Fruit fly (Drosophila melanogaster) whole organism, prepupa: ENCODE data around the gene CG3690.

Experiments
- Blimp-1 ChIP-seq: fragments of 200-800 bp; sonication (Bioruptor generic); optimal IDR thresholded peaks from 3 replicates; lab custom pipeline; 2017; ENCODE audit warnings: missing biosample characterization, missing genetic modification characterization, mild to moderate bottlenecking, moderate library complexity, missing genetic modification reagents
- CG16779 ChIP-seq: fragments of 200-800 bp; sonication (Bioruptor generic); optimal IDR thresholded peaks from 3 replicates; lab custom pipeline; 2017; ENCODE audit warnings: missing biosample characterization, mild to moderate bottlenecking, missing genetic modification characterization
- CG6276 ChIP-seq: fragments of 200-800 bp; sonication (Bioruptor generic); optimal IDR thresholded peaks from 2 replicates; lab custom pipeline; 2017; ENCODE audit warnings: missing biosample characterization, mild to moderate bottlenecking, missing genetic modification characterization
- CG8632 ChIP-seq: fragments of 200-800 bp; sonication (Bioruptor generic); optimal IDR thresholded peaks from 3 replicates; lab custom pipeline; 2016; ENCODE audit warnings: missing biosample characterization, missing genetic modification characterization
- CG9139 ChIP-seq: fragments of 200-800 bp; sonication (Bioruptor generic); optimal IDR thresholded peaks from 3 replicates; lab custom pipeline; 2017; ENCODE audit warnings: missing biosample characterization, mild to moderate bottlenecking, missing genetic modification characterization
- Eip75B ChIP-seq: fragments of 200-800 bp; sonication (Bioruptor generic); optimal IDR thresholded peaks from 3 replicates; lab custom pipeline; 2016; ENCODE audit warnings: missing biosample characterization, missing genetic modification characterization
- Lpt ChIP-seq: fragments of 200-800 bp; sonication (Bioruptor generic); optimal IDR thresholded peaks from 3 replicates; lab custom pipeline; 2016; ENCODE audit warnings: missing biosample characterization, missing genetic modification characterization
- Sox102F ChIP-seq: fragments of 200-800 bp; sonication (Bioruptor generic); optimal IDR thresholded peaks from 2 replicates; lab custom pipeline; 2016; ENCODE audit warnings: missing biosample characterization, mild to moderate bottlenecking, missing genetic modification characterization
- Sox14 ChIP-seq: fragments of 200-800 bp; sonication (Bioruptor generic); optimal IDR thresholded peaks from 3 replicates; lab custom pipeline; 2016; ENCODE audit warnings: missing biosample characterization, missing genetic modification characterization
- acj6 ChIP-seq: fragments of 200-800 bp; sonication (Bioruptor generic); optimal IDR thresholded peaks from 3 replicates; lab custom pipeline; 2016; ENCODE audit warnings: missing biosample characterization, missing genetic modification characterization
- fkh ChIP-seq: fragments of 200-800 bp; sonication (Bioruptor generic); optimal IDR thresholded peaks from 3 replicates; lab custom pipeline; 2017; ENCODE audit warnings: missing biosample characterization, mild to moderate bottlenecking, missing genetic modification characterization, moderate library complexity
- salr ChIP-seq, 2 experiments: fragments of 200-800 bp; sonication (Bioruptor generic); optimal IDR thresholded peaks; 3 replicates each; lab custom pipeline; 2016 to 2018; ENCODE audit warnings: missing biosample characterization in 2 of 2, missing genetic modification characterization in 2 of 2, mild to moderate bottlenecking in 1 of 2
- spab ChIP-seq: fragments of 200-800 bp; sonication (Bioruptor generic); optimal IDR thresholded peaks from 2 replicates; lab custom pipeline; 2017; ENCODE audit warnings: missing biosample characterization, mild to moderate bottlenecking, missing genetic modification characterization, missing genetic modification reagents
- topi ChIP-seq: fragments of 200-800 bp; sonication (Bioruptor generic); optimal IDR thresholded peaks from 3 replicates; lab custom pipeline; 2016; ENCODE audit warnings: missing biosample characterization, missing genetic modification characterization

DNA sequence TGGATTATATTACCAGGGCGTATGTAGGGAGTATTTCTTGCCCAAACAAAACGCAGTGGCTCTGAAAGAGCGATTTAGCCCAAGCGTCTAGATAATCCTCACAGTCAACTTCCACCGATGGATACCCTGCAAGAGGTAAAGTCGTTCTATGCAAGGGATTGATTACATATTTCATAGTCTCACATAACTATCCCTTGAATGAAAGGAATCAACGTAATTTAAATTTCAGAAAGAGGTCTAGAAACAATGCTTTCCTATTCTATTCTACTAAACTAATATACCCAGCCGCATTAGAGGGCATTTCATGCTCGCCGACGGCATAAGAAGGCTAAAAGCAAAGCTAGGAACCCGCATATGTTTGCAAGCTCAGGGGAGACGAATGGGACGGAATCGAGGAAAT lies 15.1 kb upstream of the CG3690 start:
- TF ChIP-seq acj6 (GFP tag; lab: Kevin White, UChicago): no peak
- TF ChIP-seq Sox14 (GFP tag; lab: Kevin White, UChicago): no peak
- TF ChIP-seq Sox102F (GFP tag; lab: Kevin White, UChicago): no peak
- no peak for TF ChIP-seq salr (GFP tag; optimal IDR thresholded peaks at IDR 0.05; lab: Kevin White, UChicago)
- no peak for TF ChIP-seq fkh (GFP tag; lab: Kevin White, UChicago)
- TF ChIP-seq Blimp-1 (GFP tag; lab: Kevin White, UChicago): no peak
- TF ChIP-seq Eip75B (GFP tag; lab: Kevin White, UChicago): no peak
- TF ChIP-seq CG6276 (GFP tag; lab: Kevin White, UChicago): no peak
- no peak for TF ChIP-seq spab (GFP tag; lab: Kevin White, UChicago)
- TF ChIP-seq CG8632 (GFP tag; lab: Kevin White, UChicago): no peak
- TF ChIP-seq Lpt: no peak
- no peak for TF ChIP-seq topi (GFP tag; lab: Kevin White, UChicago)
- TF ChIP-seq CG16779 (tag; lab: Kevin White, UChicago): no peak
- no peak for TF ChIP-seq CG9139 (GFP tag; lab: Kevin White, UChicago)
